Worm (Caenorhabditis elegans) whole organism, mixed stage, embryonic: ENCODE measurements around the gene srx-73.

Experiments
- bed-3 ChIP-seq: fragments of 200-800 bp; sonication (Bioruptor generic); optimal IDR thresholded peaks from 3 replicates; lab custom pipeline; 2018; ENCODE audit warnings: mild to moderate bottlenecking, missing genetic modification characterization, moderate library complexity, missing compliant biosample characterization
- blmp-1 ChIP-seq: fragments of 150-350 bp; optimal IDR thresholded peaks from 2 replicates; lab custom pipeline; 2014; ENCODE audit warnings: missing biosample characterization, missing genetic modification characterization
- elt-3 ChIP-seq: fragments of 150-350 bp; optimal IDR thresholded peaks from 2 replicates; lab custom pipeline; 2014; ENCODE audit warnings: missing biosample characterization, missing genetic modification characterization
- lin-13 ChIP-seq: fragments of 150-350 bp; optimal IDR thresholded peaks from 2 replicates; lab custom pipeline; 2014; ENCODE audit warnings: missing biosample characterization, missing genetic modification characterization
- nhr-237 ChIP-seq: fragments of 150-350 bp; optimal IDR thresholded peaks from 2 replicates; lab custom pipeline; 2014; ENCODE audit warnings: missing biosample characterization, missing genetic modification characterization
- nhr-76 ChIP-seq: sonication (generic microtip); optimal IDR thresholded peaks from 2 replicates; lab custom pipeline; 2017; ENCODE audit warnings: missing biosample characterization, missing genetic modification characterization
- pha-4 ChIP-seq: fragments of 150-350 bp; optimal IDR thresholded peaks from 2 replicates; lab custom pipeline; 2018; ENCODE audit warnings: missing biosample characterization, missing genetic modification reagents, missing genetic modification characterization
- snpc-4 ChIP-seq: fragments of 150-350 bp; optimal IDR thresholded peaks from 2 replicates; lab custom pipeline; 2014; ENCODE audit warnings: missing biosample characterization, missing genetic modification characterization
- unc-62 ChIP-seq: fragments of 150-350 bp; optimal IDR thresholded peaks from 2 replicates; lab custom pipeline; 2014; ENCODE audit warnings: missing biosample characterization, missing genetic modification reagents, missing genetic modification characterization
- ztf-11 ChIP-seq: fragments of 150-350 bp; optimal IDR thresholded peaks from 2 replicates; lab custom pipeline; 2014; ENCODE audit warnings: missing biosample characterization, missing genetic modification characterization

ce11 chrV:4662400-4662799 lies 3.2 kb downstream of the srx-73 start, which contains the start of gene srx-74:
- no peak for TF ChIP-seq unc-62
- TF ChIP-seq elt-3 (tag; lab: Kevin White, UChicago): no peak
- no peak for TF ChIP-seq pha-4 (tag; lab: Kevin White, UChicago)
- TF ChIP-seq snpc-4: no peak
- TF ChIP-seq nhr-237 (tag; lab: Kevin White, UChicago): no peak
- TF ChIP-seq bed-3 (GFP tag; lab: Kevin White, UChicago): no peak
- TF ChIP-seq ztf-11 (tag; lab: Kevin White, UChicago): no peak
- no peak for TF ChIP-seq nhr-76 (tag; lab: Kevin White, UChicago)
- no peak for TF ChIP-seq blmp-1 (tag; lab: Kevin White, UChicago)
- TF ChIP-seq lin-13 (tag; lab: Kevin White, UChicago): no peak
